Fruit fly (Drosophila melanogaster): Measurements from ENCODE around the gene sxe2.
A peak's percentile ranks its signal among the peaks of the same experiment; 100 is the strongest.

sxe2 gene

DNA sequence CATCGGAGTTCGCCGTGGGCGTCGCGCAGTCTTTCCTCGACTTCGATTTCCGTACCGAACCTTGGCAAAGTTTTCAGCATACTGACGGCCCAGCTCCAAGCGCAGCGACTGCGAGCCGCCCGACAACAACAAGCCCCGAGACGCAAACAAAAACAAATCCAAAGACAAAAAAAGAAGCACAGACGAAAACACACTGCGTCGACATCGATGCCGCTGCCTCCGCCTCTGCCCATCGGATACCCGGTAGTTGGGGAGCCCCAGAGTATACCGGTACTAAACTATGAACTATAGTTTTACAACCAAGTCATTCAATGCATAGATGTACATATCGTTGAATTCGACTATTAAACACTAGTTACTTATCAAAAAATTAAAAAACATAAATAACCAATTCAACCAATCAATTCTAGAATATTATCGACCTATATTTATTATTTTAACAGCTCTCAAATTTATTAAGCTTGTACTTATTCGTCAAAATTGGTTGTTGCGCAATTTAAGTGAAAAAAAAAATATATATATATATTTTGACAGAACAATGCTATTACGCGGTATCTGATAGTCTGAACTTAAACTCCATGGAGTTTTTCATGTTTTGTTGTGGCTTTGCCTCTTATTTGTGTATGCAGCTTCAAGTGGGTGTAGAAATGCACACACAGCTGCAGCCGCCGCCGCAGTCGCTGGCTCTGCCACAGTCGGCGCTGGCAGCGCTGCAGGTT lies 10.5 kb downstream of the sxe2 start (continued):
- peak; percentile 72; the same call in 1 of the 2 replicates for TF ChIP-seq CG15336 (GFP tag; IDR thresholded peaks at IDR 0.05)
- TF ChIP-seq lz (GFP tag; optimal IDR thresholded peaks at IDR 0.05) = peak; percentile 58
- peak; percentile 82 for TF ChIP-seq CG8119 (GFP tag; IDR thresholded peaks at IDR 0.05)
- no peak for TF ChIP-seq vri (GFP tag; optimal IDR thresholded peaks at IDR 0.05)
- TF ChIP-seq CG34406 (GFP tag; optimal IDR thresholded peaks at IDR 0.05) = peak; percentile 71
- peak; percentile 80 for TF ChIP-seq CG11762 (GFP tag; optimal IDR thresholded peaks at IDR 0.05; ENCODE audit: insufficient read depth)
- peak; percentile 87 for TF ChIP-seq CG4318 (GFP tag; optimal IDR thresholded peaks at IDR 0.05)
- peak; percentile 83 to 89 for TF ChIP-seq ss (GFP tag; optimal IDR thresholded peaks at IDR 0.05)
- TF ChIP-seq Eip75B (GFP tag; optimal IDR thresholded peaks at IDR 0.05) = peak; percentile 73

DNA sequence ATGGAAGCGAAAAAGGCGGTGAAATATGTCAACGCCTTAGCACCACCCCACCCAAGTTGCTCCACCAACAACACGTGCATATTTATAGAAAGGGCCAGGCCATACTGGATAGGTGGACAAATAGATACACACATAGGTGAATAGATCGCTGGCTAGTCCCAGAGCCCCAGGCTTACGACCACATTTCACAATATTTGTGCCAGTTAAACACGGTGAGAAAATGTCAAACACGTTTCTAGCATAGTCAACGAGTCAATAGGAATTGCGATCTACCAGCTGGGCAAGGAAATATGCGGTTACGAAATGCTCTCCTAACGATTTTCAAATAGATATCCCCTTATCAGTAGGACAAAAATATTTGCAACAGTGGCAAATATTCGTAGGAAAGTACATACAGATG lies 11.2 kb downstream of the sxe2 start:
- TF ChIP-seq OdsH (GFP tag; optimal IDR thresholded peaks at IDR 0.05) (no peak), Eip78C (GFP tag) (peak; percentile 28), CG16779 (tag; optimal IDR thresholded peaks at IDR 0.05) (no peak), CG7368 (GFP tag; optimal IDR thresholded peaks at IDR 0.05) (no peak), CG1621 (tag; optimal IDR thresholded peaks at IDR 0.05) (no peak), cyc (GFP tag; optimal IDR thresholded peaks at IDR 0.05) (no peak), fkh (GFP tag; optimal IDR thresholded peaks at IDR 0.05) (peak; percentile 35), CG8632 (GFP tag; optimal IDR thresholded peaks at IDR 0.05) (no peak), CG32006 (GFP tag; optimal IDR thresholded peaks at IDR 0.05) (peak; percentile 17), CG31627 (GFP tag; optimal IDR thresholded peaks at IDR 0.05) (no peak)

DNA sequence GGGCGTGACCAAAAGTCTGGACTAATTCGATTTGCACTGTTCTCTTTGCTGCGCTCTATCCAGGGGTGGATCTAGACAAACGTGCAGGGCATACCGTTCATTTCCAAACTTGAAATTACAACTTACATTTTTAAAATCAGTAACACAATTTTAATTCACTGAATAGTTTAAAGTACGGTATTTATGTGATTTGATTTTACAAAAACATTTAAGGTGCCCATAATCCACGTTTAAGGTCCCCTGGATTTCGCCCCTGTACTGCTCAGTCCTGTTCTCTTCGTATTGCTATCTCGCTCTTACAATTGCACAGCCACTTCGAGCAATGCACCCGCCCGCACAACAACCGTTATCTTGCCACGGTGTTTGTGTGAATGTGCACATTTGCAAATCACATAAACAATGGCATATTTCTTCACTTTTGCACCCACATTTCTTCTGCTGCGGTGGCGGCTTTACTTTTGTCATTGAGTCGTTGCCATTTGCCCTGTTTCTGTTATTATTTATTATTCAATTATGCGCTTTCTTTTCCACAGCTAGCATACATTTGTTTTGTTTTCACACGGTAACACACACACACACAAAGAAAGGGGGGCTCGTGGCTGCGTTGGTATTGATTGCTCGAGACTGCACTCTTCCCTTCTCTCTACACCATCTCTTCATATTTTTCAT lies 14.1 kb downstream of the sxe2 start:
- peak; percentile 99 for TF ChIP-seq Sox14 (GFP tag; optimal IDR thresholded peaks at IDR 0.05)
- TF ChIP-seq dsx (GFP tag; optimal IDR thresholded peaks at IDR 0.05; ENCODE audit: poor library complexity, severe bottlenecking) = peak; percentile 97
- TF ChIP-seq CG15336 (GFP tag; IDR thresholded peaks at IDR 0.05) = peak; percentile 98
- peak; percentile 97 for TF ChIP-seq CG9139 (GFP tag; optimal IDR thresholded peaks at IDR 0.05)
- peak; percentile 99 for TF ChIP-seq Smox (GFP tag; optimal IDR thresholded peaks at IDR 0.05)
- peak; percentile 97 for TF ChIP-seq CG11294 (GFP tag; IDR thresholded peaks at IDR 0.05)
- TF ChIP-seq topi (GFP tag; optimal IDR thresholded peaks at IDR 0.05) = peak; percentile 99
- peak; percentile 99 for TF ChIP-seq CG6792 (GFP tag; optimal IDR thresholded peaks at IDR 0.05)
- TF ChIP-seq CG11902 (GFP tag; optimal IDR thresholded peaks at IDR 0.05) = peak; percentile 100
- TF ChIP-seq CG1621 (tag; optimal IDR thresholded peaks at IDR 0.05) = peak; percentile 98
- TF ChIP-seq spab (GFP tag; optimal IDR thresholded peaks at IDR 0.05) = peak; percentile 98
- TF ChIP-seq Eip75B (GFP tag; optimal IDR thresholded peaks at IDR 0.05) = peak; percentile 99
- TF ChIP-seq svp (GFP tag) = peak; percentile 100
- peak; percentile 98 for TF ChIP-seq CG6854 (GFP tag; optimal IDR thresholded peaks at IDR 0.05)
- TF ChIP-seq net (GFP tag; optimal IDR thresholded peaks at IDR 0.05) = peak; percentile 99
- peak; percentile 98 for TF ChIP-seq CG7368 (GFP tag; optimal IDR thresholded peaks at IDR 0.05)
- TF ChIP-seq fd59A (GFP tag; optimal IDR thresholded peaks at IDR 0.05) = peak; percentile 99
- peak; percentile 98 for TF ChIP-seq CG8632 (GFP tag; optimal IDR thresholded peaks at IDR 0.05)
- peak; percentile 99 for TF ChIP-seq Hr4 (GFP tag; optimal IDR thresholded peaks at IDR 0.05)
- peak; percentile 98 for TF ChIP-seq Lpt (GFP tag; optimal IDR thresholded peaks at IDR 0.05)
- peak; percentile 94 for TF ChIP-seq Eip93F (GFP tag; optimal IDR thresholded peaks at IDR 0.05)
- peak; percentile 99 for TF ChIP-seq CG10669 (GFP tag; optimal IDR thresholded peaks at IDR 0.05)
- peak; percentile 99 for TF ChIP-seq Ets96B (tag; optimal IDR thresholded peaks at IDR 0.05)
- peak; percentile 93 for TF ChIP-seq dac (GFP tag; optimal IDR thresholded peaks at IDR 0.05)
- TF ChIP-seq OdsH (GFP tag; optimal IDR thresholded peaks at IDR 0.05) = peak; percentile 99
- TF ChIP-seq CG31627 (GFP tag; optimal IDR thresholded peaks at IDR 0.05) = peak; percentile 99
- peak; percentile 99 for TF ChIP-seq CG3919 (GFP tag; optimal IDR thresholded peaks at IDR 0.05)
- TF ChIP-seq acj6 (GFP tag; optimal IDR thresholded peaks at IDR 0.05) = peak; percentile 99
- TF ChIP-seq cyc (GFP tag; optimal IDR thresholded peaks at IDR 0.05) = peak; percentile 99
- TF ChIP-seq salr (GFP tag; optimal IDR thresholded peaks at IDR 0.05) = peak; percentile 96 to 98
- TF ChIP-seq Sox15 (GFP tag; optimal IDR thresholded peaks at IDR 0.05) = peak; percentile 98
- peak; percentile 97 for TF ChIP-seq Gug (GFP tag; IDR thresholded peaks at IDR 0.05)
- peak; percentile 97 for TF ChIP-seq CG16779 (tag; optimal IDR thresholded peaks at IDR 0.05)
- peak; percentile 66 for TF ChIP-seq Hr38 (GFP tag; optimal IDR thresholded peaks at IDR 0.05)
- TF ChIP-seq CG6163 (GFP tag; IDR thresholded peaks at IDR 0.05) = peak; percentile 99
